Fruit fly (Drosophila melanogaster): Measurements from ENCODE around the gene abo.

dm6 chr2L:11016695-11017094, 41.6 kb upstream of the abo start, which contains the start of gene CG14913:
- TF ChIP-seq pan (optimal IDR thresholded peaks at IDR 0.05) = no peak
- TF ChIP-seq Dll (optimal IDR thresholded peaks at IDR 0.05) = no peak
- no peak for TF ChIP-seq EcR (GFP tag; optimal IDR thresholded peaks at IDR 0.05)
- TF ChIP-seq psq (optimal IDR thresholded peaks at IDR 0.05) = no peak

Measured in whole organism.